Worm (Caenorhabditis elegans): ENCODE measurements around the gene str-159.

- TF ChIP-seq lin-39 (tag; optimal IDR thresholded peaks at IDR 0.05): no peak
- no peak for TF ChIP-seq nhr-12 (tag; optimal IDR thresholded peaks at IDR 0.05)
These were observed 21.9 kb upstream of the str-159 start, which contains the start of gene T08B6.1 for ce11 chrIV:4887258-4887657.
